In the genomic region with DNA sequence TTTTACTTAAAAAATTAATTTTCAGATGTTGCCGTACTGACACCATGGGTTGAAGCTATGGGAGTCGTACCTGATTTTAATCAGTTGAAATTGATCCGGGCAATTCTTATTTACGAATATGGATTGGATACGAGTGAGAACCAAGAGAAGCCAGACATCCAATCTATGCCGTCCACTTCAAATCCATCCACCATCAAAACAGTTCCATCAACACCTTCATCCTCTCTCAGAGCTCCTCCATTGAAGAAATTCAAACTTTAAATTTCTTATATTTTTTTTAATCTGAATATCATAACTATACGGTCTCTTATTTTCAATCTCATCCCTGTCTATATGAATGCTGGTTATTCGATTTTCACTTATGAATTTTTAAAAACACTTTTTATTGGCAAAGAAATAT, we compare ENCODE assay signal across 4 worm cellular contexts.
TF ChIP-seq lines count a peak whose summit lies in the region.

No protein-coding gene starts in this region.

TF ChIP-seq in whole organism, L1 larva, 84 proteins besides CTCF, POLR2A, EP300 and RAD21:
- TF ChIP-seq nhr-76 (tag; optimal IDR thresholded peaks at IDR 0.05; lab: Kevin White, UChicago) (no peak), nhr-77 (tag; optimal IDR thresholded peaks at IDR 0.05; lab: Kevin White, UChicago) (no peak), xbp-1 (tag; optimal IDR thresholded peaks at IDR 0.05; lab: Kevin White, UChicago) (no peak), lin-35 (GFP tag; optimal IDR thresholded peaks at IDR 0.05; lab: Kevin White, UChicago) (peak in 1 of 2 experiments; percentile 19), F16B12.6 (tag; optimal IDR thresholded peaks at IDR 0.05; lab: Kevin White, UChicago) (no peak), sptf-1 (tag; optimal IDR thresholded peaks at IDR 0.05; lab: Kevin White, UChicago) (no peak), C04F5.9 (tag; optimal IDR thresholded peaks at IDR 0.05; lab: Kevin White, UChicago) (no peak), ztf-11 (tag; optimal IDR thresholded peaks at IDR 0.05; lab: Kevin White, UChicago) (no peak), nhr-47 (tag; optimal IDR thresholded peaks at IDR 0.05; lab: Kevin White, UChicago) (no peak), unc-98 (GFP tag; IDR thresholded peaks at IDR 0.05; lab: Robert Waterston, UW) (no peak), efl-1 (optimal IDR thresholded peaks at IDR 0.05; lab: Kevin White, UChicago) (no peak), efl-1 (GFP tag; optimal IDR thresholded peaks at IDR 0.05 in 1 of 2; lab: Kevin White, UChicago) (peak in 1 of 2 experiments; percentile 14), tbx-2 (tag; optimal IDR thresholded peaks at IDR 0.05; lab: Kevin White, UChicago) (no peak), ama-1 (optimal IDR thresholded peaks at IDR 0.05; lab: Kevin White, UChicago) (peak; percentile 64), C34B4.2 (tag; optimal IDR thresholded peaks at IDR 0.05; lab: Kevin White, UChicago) (no peak), snu-23 (GFP tag; optimal IDR thresholded peaks at IDR 0.05; lab: Kevin White, UChicago) (no peak), ceh-8 (GFP tag; optimal IDR thresholded peaks at IDR 0.05; lab: Kevin White, UChicago) (no peak), mep-1 (tag; optimal IDR thresholded peaks at IDR 0.05; lab: Kevin White, UChicago) (no peak), unc-62 (GFP tag; optimal IDR thresholded peaks at IDR 0.05; lab: Kevin White, UChicago) (no peak), snpc-4 (tag; optimal IDR thresholded peaks at IDR 0.05; lab: Kevin White, UChicago) (no peak)

TF ChIP-seq in whole organism, L3 larva, 47 proteins besides CTCF, POLR2A, EP300 and RAD21:
- peak; percentile 43 for TF ChIP-seq ama-1 (optimal IDR thresholded peaks at IDR 0.05; lab: Kevin White, UChicago)
- TF ChIP-seq pha-4 (tag; optimal IDR thresholded peaks at IDR 0.05; lab: Kevin White, UChicago) = peak; percentile 43
- TF ChIP-seq R02D3.7 (tag; optimal IDR thresholded peaks at IDR 0.05; lab: Kevin White, UChicago) = no peak

TF ChIP-seq in whole organism, L4 larva, 104 proteins besides CTCF, POLR2A, EP300 and RAD21:
- TF ChIP-seq daf-16 (GFP tag; optimal IDR thresholded peaks at IDR 0.05; lab: Kevin White, UChicago) = peak in 1 of 2 experiments; percentile 23
- no peak for TF ChIP-seq daf-16 (tag; optimal IDR thresholded peaks at IDR 0.05; lab: Kevin White, UChicago)
- no peak for TF ChIP-seq F26F4.8 (GFP tag; conservative IDR thresholded peaks at IDR 0.05; lab: Robert Waterston, UW)
- TF ChIP-seq snpc-1.2 (GFP tag; IDR thresholded peaks at IDR 0.05; lab: Robert Waterston, UW) = no peak
- no peak for TF ChIP-seq lin-13 (GFP tag; optimal IDR thresholded peaks at IDR 0.05; lab: Kevin White, UChicago)
- no peak for TF ChIP-seq F49E8.2 (tag; optimal IDR thresholded peaks at IDR 0.05; lab: Kevin White, UChicago; ENCODE audit: borderline replicate concordance)
- TF ChIP-seq zfp-3 (GFP tag; conservative IDR thresholded peaks at IDR 0.05; lab: Robert Waterston, UW) = 0 out of 2 replicates have a peak, but pooled peaks have one; percentile 15
- no peak for TF ChIP-seq sdz-12 (GFP tag; optimal IDR thresholded peaks at IDR 0.05; lab: Kevin White, UChicago)
- no peak for TF ChIP-seq F44E2.7 (GFP tag; IDR thresholded peaks at IDR 0.05; lab: Robert Waterston, UW)
- no peak for TF ChIP-seq egl-27 (tag; optimal IDR thresholded peaks at IDR 0.05; lab: Kevin White, UChicago)
- no peak for TF ChIP-seq R02D3.7 (tag; optimal IDR thresholded peaks at IDR 0.05; lab: Kevin White, UChicago)
- no peak for TF ChIP-seq mdt-29 (GFP tag; IDR thresholded peaks at IDR 0.05; lab: Robert Waterston, UW)
- no peak for TF ChIP-seq ztf-11 (tag; optimal IDR thresholded peaks at IDR 0.05; lab: Kevin White, UChicago)
TF ChIP-seq in whole organism, L4 larva: peak in this region for 2.

TF ChIP-seq in whole organism, young adult, 124 proteins besides CTCF, POLR2A, EP300 and RAD21 (continues in another document):
- TF ChIP-seq F10E7.11 (tag; optimal IDR thresholded peaks at IDR 0.05; lab: Kevin White, UChicago) = no peak
- no peak for TF ChIP-seq ceh-58 (GFP tag; IDR thresholded peaks at IDR 0.05; lab: Robert Waterston, UW)
- TF ChIP-seq dpl-1 (GFP tag; optimal IDR thresholded peaks at IDR 0.05; lab: Kevin White, UChicago) = no peak
- TF ChIP-seq chd-7 (tag; optimal IDR thresholded peaks at IDR 0.05; lab: Kevin White, UChicago) = no peak
- no peak for TF ChIP-seq attf-6 (GFP tag; IDR thresholded peaks at IDR 0.05; lab: Robert Waterston, UW)
- 0 out of 2 replicates have a peak, but pooled peaks have one; percentile 27 for TF ChIP-seq Y95B8A.8 (GFP tag; IDR thresholded peaks at IDR 0.05; lab: Robert Waterston, UW)
- TF ChIP-seq nhr-27 (tag; optimal IDR thresholded peaks at IDR 0.05; lab: Kevin White, UChicago) = no peak
- no peak for TF ChIP-seq egrh-3 (GFP tag; IDR thresholded peaks at IDR 0.05; lab: Robert Waterston, UW)
- TF ChIP-seq mcd-1 (GFP tag; IDR thresholded peaks at IDR 0.05; lab: Robert Waterston, UW) = no peak
- TF ChIP-seq lir-1 (GFP tag; conservative IDR thresholded peaks at IDR 0.05; lab: Robert Waterston, UW) = peak; percentile 34; the same call in 1 of the 2 replicates
- no peak for TF ChIP-seq K12H6.12 (tag; optimal IDR thresholded peaks at IDR 0.05; lab: Kevin White, UChicago)
- no peak for TF ChIP-seq rcor-1 (GFP tag; IDR thresholded peaks at IDR 0.05; lab: Robert Waterston, UW)
- no peak for TF ChIP-seq unc-130 (GFP tag; optimal IDR thresholded peaks at IDR 0.05; lab: Kevin White, UChicago)
- TF ChIP-seq tbp1 (GFP tag; optimal IDR thresholded peaks at IDR 0.05; lab: Kevin White, UChicago) = peak; percentile 10
- TF ChIP-seq F33H1.4 (GFP tag; IDR thresholded peaks at IDR 0.05; lab: Robert Waterston, UW) = no peak
- TF ChIP-seq cebp-1 (GFP tag; IDR thresholded peaks at IDR 0.05; lab: Robert Waterston, UW) = 0 out of 2 replicates have a peak, but pooled peaks have one; percentile 29
- peak; percentile 59 for TF ChIP-seq cebp-1 (tag; optimal IDR thresholded peaks at IDR 0.05; lab: Kevin White, UChicago)
- no peak for TF ChIP-seq B0261.1 (tag; optimal IDR thresholded peaks at IDR 0.05; lab: Kevin White, UChicago)
- TF ChIP-seq ceh-40 (GFP tag; IDR thresholded peaks at IDR 0.05; lab: Robert Waterston, UW) = no peak
- no peak for TF ChIP-seq egl-44 (GFP tag; IDR thresholded peaks at IDR 0.05; lab: Robert Waterston, UW)
- TF ChIP-seq ccch-3 (GFP tag; optimal IDR thresholded peaks at IDR 0.05; lab: Kevin White, UChicago) = no peak
- no peak for TF ChIP-seq fkh-3 (tag; optimal IDR thresholded peaks at IDR 0.05; lab: Kevin White, UChicago)
- no peak for TF ChIP-seq Y67H2A.10 (GFP tag; conservative IDR thresholded peaks at IDR 0.05; lab: Robert Waterston, UW)
- no peak for TF ChIP-seq efl-1 (GFP tag; optimal IDR thresholded peaks at IDR 0.05; lab: Kevin White, UChicago)
- TF ChIP-seq repo-1 (tag; optimal IDR thresholded peaks at IDR 0.05; lab: Kevin White, UChicago) = peak; percentile 64
- TF ChIP-seq lin-26 (GFP tag; IDR thresholded peaks at IDR 0.05; lab: Robert Waterston, UW) = no peak
- no peak for TF ChIP-seq ztf-25 (GFP tag; IDR thresholded peaks at IDR 0.05; lab: Robert Waterston, UW)
- no peak for TF ChIP-seq nhr-120 (GFP tag; IDR thresholded peaks at IDR 0.05; lab: Robert Waterston, UW)
- no peak for TF ChIP-seq T07F8.4 (tag; optimal IDR thresholded peaks at IDR 0.05; lab: Kevin White, UChicago)
- TF ChIP-seq ceh-27 (GFP tag; optimal IDR thresholded peaks at IDR 0.05; lab: Kevin White, UChicago) = no peak
- TF ChIP-seq unc-62 (GFP tag; optimal IDR thresholded peaks at IDR 0.05; lab: Kevin White, UChicago) = no peak
- no peak for TF ChIP-seq F49E8.2 (tag; optimal IDR thresholded peaks at IDR 0.05; lab: Kevin White, UChicago; ENCODE audit: insufficient read depth)
- no peak for TF ChIP-seq xnd-1 (tag; optimal IDR thresholded peaks at IDR 0.05; lab: Kevin White, UChicago)
- no peak for TF ChIP-seq ztf-26 (tag; optimal IDR thresholded peaks at IDR 0.05; lab: Kevin White, UChicago)
- TF ChIP-seq ztf-6 (GFP tag; IDR thresholded peaks at IDR 0.05; lab: Robert Waterston, UW) = no peak
- no peak for TF ChIP-seq nhr-90 (tag; optimal IDR thresholded peaks at IDR 0.05; lab: Kevin White, UChicago)
- peak; percentile 79 for TF ChIP-seq Y53G8AR.9 (GFP tag; conservative IDR thresholded peaks at IDR 0.05; lab: Robert Waterston, UW)
- TF ChIP-seq B0019.2 (GFP tag; conservative IDR thresholded peaks at IDR 0.05; lab: Robert Waterston, UW) = 0 out of 2 replicates have a peak, but pooled peaks have one; percentile 16
- TF ChIP-seq lag-1 (GFP tag; IDR thresholded peaks at IDR 0.05; lab: Robert Waterston, UW) = no peak
- no peak for TF ChIP-seq rpc-1 (optimal IDR thresholded peaks at IDR 0.05; lab: Kevin White, UChicago)
- TF ChIP-seq rpc-1 (tag; optimal IDR thresholded peaks at IDR 0.05; lab: Kevin White, UChicago) = no peak
- TF ChIP-seq mel-28 (tag; optimal IDR thresholded peaks at IDR 0.05; lab: Kevin White, UChicago; ENCODE audit: borderline replicate concordance) = peak; percentile 52
- no peak for TF ChIP-seq lin-35 (GFP tag; optimal IDR thresholded peaks at IDR 0.05; lab: Kevin White, UChicago)
- no peak for TF ChIP-seq lsy-27 (tag; optimal IDR thresholded peaks at IDR 0.05; lab: Kevin White, UChicago; ENCODE audit: borderline replicate concordance, insufficient read depth)
- TF ChIP-seq let-607 (tag; optimal IDR thresholded peaks at IDR 0.05; lab: Kevin White, UChicago) = no peak
- no peak for TF ChIP-seq B0035.1 (tag; optimal IDR thresholded peaks at IDR 0.05; lab: Kevin White, UChicago)
- no peak for TF ChIP-seq nfya-1 (tag; optimal IDR thresholded peaks at IDR 0.05; lab: Kevin White, UChicago; ENCODE audit: borderline replicate concordance, insufficient read depth)
- no peak for TF ChIP-seq ceh-100 (GFP tag; IDR thresholded peaks at IDR 0.05; lab: Robert Waterston, UW)
- TF ChIP-seq ztf-28 (GFP tag; IDR thresholded peaks at IDR 0.05; lab: Robert Waterston, UW) = no peak
- TF ChIP-seq pha-4 (tag; optimal IDR thresholded peaks at IDR 0.05; lab: Kevin White, UChicago) = no peak
- no peak for TF ChIP-seq gei-17 (GFP tag; optimal IDR thresholded peaks at IDR 0.05; lab: Kevin White, UChicago)
- no peak for TF ChIP-seq zfh-2 (GFP tag; conservative IDR thresholded peaks at IDR 0.05; lab: Robert Waterston, UW)
- TF ChIP-seq ets-4 (GFP tag; optimal IDR thresholded peaks at IDR 0.05; lab: Kevin White, UChicago) = no peak
- TF ChIP-seq snpc-4 (GFP tag; optimal IDR thresholded peaks at IDR 0.05; lab: Kevin White, UChicago) = no peak
- no peak for TF ChIP-seq snpc-4 (tag; optimal IDR thresholded peaks at IDR 0.05; lab: Kevin White, UChicago)
- no peak for TF ChIP-seq him-1 (tag; optimal IDR thresholded peaks at IDR 0.05; lab: Kevin White, UChicago)
- TF ChIP-seq dpff-1 (tag; optimal IDR thresholded peaks at IDR 0.05; lab: Kevin White, UChicago) = no peak
